Fruit fly (Drosophila melanogaster): ENCODE data around the gene CG31111.

- no peak for TF ChIP-seq lola (GFP tag; optimal IDR thresholded peaks at IDR 0.05)
- TF ChIP-seq Abd-B (GFP tag; optimal IDR thresholded peaks at IDR 0.05) = no peak
- TF ChIP-seq CG9705 (GFP tag; optimal IDR thresholded peaks at IDR 0.05) = no peak
- no peak for TF ChIP-seq Dfd (GFP tag; optimal IDR thresholded peaks at IDR 0.05)
- no peak for TF ChIP-seq psq (GFP tag; optimal IDR thresholded peaks at IDR 0.05)
- TF ChIP-seq Vsx2 (GFP tag; optimal IDR thresholded peaks at IDR 0.05; ENCODE audit: partially characterized antibody) = no peak
- TF ChIP-seq Rel (GFP tag; optimal IDR thresholded peaks at IDR 0.05) = no peak
- TF ChIP-seq Rel (tag; optimal IDR thresholded peaks at IDR 0.05) = peak; percentile 95
- no peak for TF ChIP-seq h (GFP tag; optimal IDR thresholded peaks at IDR 0.05)
- TF ChIP-seq Hnf4 (GFP tag; optimal IDR thresholded peaks at IDR 0.05) = no peak
- TF ChIP-seq foxo (GFP tag; optimal IDR thresholded peaks at IDR 0.05) = no peak
These were observed 9.2 kb upstream of the CG31111 start, which contains the start of the genes veli and PQBP1 for dm6 chr3R:25064907-25065841.
